Worm (Caenorhabditis elegans): ENCODE measurements around the gene arrd-5.

- TF ChIP-seq C38D4.7 (GFP tag; optimal IDR thresholded peaks at IDR 0.05) (no peak), elt-4 (tag; optimal IDR thresholded peaks at IDR 0.05) (no peak), ceh-6 (GFP tag; optimal IDR thresholded peaks at IDR 0.05) (no peak), fkh-10 (GFP tag; optimal IDR thresholded peaks at IDR 0.05) (no peak), rnt-1 (tag; optimal IDR thresholded peaks at IDR 0.05) (no peak), ceh-2 (tag; optimal IDR thresholded peaks at IDR 0.05) (no peak)
These were observed 937 bp downstream of the arrd-5 start for ce11 chrII:9835958-9836357.

Measured in whole organism, late embryonic.